Worm (Caenorhabditis elegans): ENCODE measurements around the gene nhr-227.

nhr-227 gene

ce11 chrV:2264925-2265324 lies 20.3 kb upstream of the nhr-227 start:
- TF ChIP-seq ces-1 (GFP tag; optimal IDR thresholded peaks at IDR 0.05), result no peak
- no peak for TF ChIP-seq sem-2 (GFP tag; optimal IDR thresholded peaks at IDR 0.05)
- TF ChIP-seq nhr-237 (tag; optimal IDR thresholded peaks at IDR 0.05), result no peak
- no peak for TF ChIP-seq mab-5 (tag; optimal IDR thresholded peaks at IDR 0.05)
- TF ChIP-seq snpc-4 (tag; optimal IDR thresholded peaks at IDR 0.05), result no peak
- TF ChIP-seq lin-13 (tag; optimal IDR thresholded peaks at IDR 0.05), result no peak
- no peak for TF ChIP-seq elt-3 (tag; optimal IDR thresholded peaks at IDR 0.05)
- TF ChIP-seq unc-39 (tag; optimal IDR thresholded peaks at IDR 0.05), result no peak
- no peak for TF ChIP-seq nhr-76 (tag; optimal IDR thresholded peaks at IDR 0.05)
- no peak for TF ChIP-seq hlh-1 (tag; optimal IDR thresholded peaks at IDR 0.05)
- TF ChIP-seq zip-8 (tag; optimal IDR thresholded peaks at IDR 0.05), result no peak
- TF ChIP-seq ceh-83 (GFP tag; optimal IDR thresholded peaks at IDR 0.05), result no peak
- no peak for TF ChIP-seq nhr-28 (tag; optimal IDR thresholded peaks at IDR 0.05)
- TF ChIP-seq lin-32 (GFP tag; optimal IDR thresholded peaks at IDR 0.05), result no peak
- TF ChIP-seq drap-1 (GFP tag; optimal IDR thresholded peaks at IDR 0.05), result no peak
- no peak for TF ChIP-seq M03D4.4 (tag; optimal IDR thresholded peaks at IDR 0.05)
- no peak for TF ChIP-seq ham-2 (GFP tag; optimal IDR thresholded peaks at IDR 0.05)

ce11 chrV:2266958-2267357 lies 18.3 kb upstream of the nhr-227 start, which contains the start of gene nhr-275:
Gene nhr-275 (minus strand): TSS chrV:2267058.
- TF ChIP-seq ztf-11 (tag; optimal IDR thresholded peaks at IDR 0.05) (no peak), lsy-2 (tag; optimal IDR thresholded peaks at IDR 0.05) (no peak), unc-62 (GFP tag; optimal IDR thresholded peaks at IDR 0.05) (no peak), nhr-2 (tag; optimal IDR thresholded peaks at IDR 0.05) (no peak), elt-3 (tag; optimal IDR thresholded peaks at IDR 0.05) (no peak), bed-3 (GFP tag; optimal IDR thresholded peaks at IDR 0.05) (no peak), nhr-237 (tag; optimal IDR thresholded peaks at IDR 0.05) (no peak), drap-1 (GFP tag; optimal IDR thresholded peaks at IDR 0.05) (no peak), hlh-1 (tag; optimal IDR thresholded peaks at IDR 0.05) (no peak), blmp-1 (tag; optimal IDR thresholded peaks at IDR 0.05) (no peak), nhr-28 (tag; optimal IDR thresholded peaks at IDR 0.05) (no peak), zip-8 (tag; optimal IDR thresholded peaks at IDR 0.05) (no peak), ceh-43 (GFP tag; optimal IDR thresholded peaks at IDR 0.05) (no peak), unc-120 (tag; optimal IDR thresholded peaks at IDR 0.05; ENCODE audit: poor library complexity, severe bottlenecking) (no peak), pha-4 (tag; optimal IDR thresholded peaks at IDR 0.05) (no peak), mab-5 (tag; optimal IDR thresholded peaks at IDR 0.05) (no peak), cnd-1 (tag; optimal IDR thresholded peaks at IDR 0.05) (no peak), ceh-83 (GFP tag; optimal IDR thresholded peaks at IDR 0.05) (no peak)

- TF ChIP-seq M03D4.4 (tag; optimal IDR thresholded peaks at IDR 0.05) (no peak), nhr-12 (tag; optimal IDR thresholded peaks at IDR 0.05) (no peak), lin-32 (GFP tag; optimal IDR thresholded peaks at IDR 0.05) (no peak), cnd-1 (tag; optimal IDR thresholded peaks at IDR 0.05) (no peak), zip-8 (tag; optimal IDR thresholded peaks at IDR 0.05) (no peak), ceh-39 (tag; optimal IDR thresholded peaks at IDR 0.05) (no peak), flh-1 (GFP tag; optimal IDR thresholded peaks at IDR 0.05) (no peak), ztf-11 (tag; optimal IDR thresholded peaks at IDR 0.05) (no peak), ces-1 (GFP tag; optimal IDR thresholded peaks at IDR 0.05) (no peak), drap-1 (GFP tag; optimal IDR thresholded peaks at IDR 0.05) (no peak), lin-13 (tag; optimal IDR thresholded peaks at IDR 0.05) (no peak), bed-3 (GFP tag; optimal IDR thresholded peaks at IDR 0.05) (no peak), snpc-4 (tag; optimal IDR thresholded peaks at IDR 0.05) (no peak), mep-1 (tag; optimal IDR thresholded peaks at IDR 0.05) (no peak), lsy-2 (tag; optimal IDR thresholded peaks at IDR 0.05) (no peak)
Measured at ce11 chrV:2271750-2272149, 13.5 kb upstream of the nhr-227 start, which contains the start of gene Y5H2A.1. Gene Y5H2A.1 (minus strand): TSS chrV:2271850.

- TF ChIP-seq drap-1 (GFP tag; optimal IDR thresholded peaks at IDR 0.05), result no peak
- TF ChIP-seq cnd-1 (tag; optimal IDR thresholded peaks at IDR 0.05), result no peak
- TF ChIP-seq M03D4.4 (tag; optimal IDR thresholded peaks at IDR 0.05), result no peak
- TF ChIP-seq zip-8 (tag; optimal IDR thresholded peaks at IDR 0.05), result no peak
- no peak for TF ChIP-seq ceh-83 (GFP tag; optimal IDR thresholded peaks at IDR 0.05)
- TF ChIP-seq elt-3 (tag; optimal IDR thresholded peaks at IDR 0.05), result no peak
- no peak for TF ChIP-seq sptf-1 (tag; optimal IDR thresholded peaks at IDR 0.05)
- TF ChIP-seq flh-1 (GFP tag; optimal IDR thresholded peaks at IDR 0.05), result no peak
- TF ChIP-seq ham-2 (GFP tag; optimal IDR thresholded peaks at IDR 0.05), result no peak
- no peak for TF ChIP-seq ztf-11 (tag; optimal IDR thresholded peaks at IDR 0.05)
- TF ChIP-seq nhr-2 (tag; optimal IDR thresholded peaks at IDR 0.05), result no peak
- TF ChIP-seq mab-5 (tag; optimal IDR thresholded peaks at IDR 0.05), result no peak
- no peak for TF ChIP-seq nhr-12 (tag; optimal IDR thresholded peaks at IDR 0.05)
- TF ChIP-seq blmp-1 (tag; optimal IDR thresholded peaks at IDR 0.05), result no peak
- TF ChIP-seq sem-2 (GFP tag; optimal IDR thresholded peaks at IDR 0.05), result no peak
- TF ChIP-seq hlh-1 (tag; optimal IDR thresholded peaks at IDR 0.05), result no peak
- no peak for TF ChIP-seq lin-32 (GFP tag; optimal IDR thresholded peaks at IDR 0.05)
- no peak for TF ChIP-seq ces-1 (GFP tag; optimal IDR thresholded peaks at IDR 0.05)
- TF ChIP-seq nhr-237 (tag; optimal IDR thresholded peaks at IDR 0.05), result no peak
- TF ChIP-seq unc-120 (tag; optimal IDR thresholded peaks at IDR 0.05; ENCODE audit: poor library complexity, severe bottlenecking), result no peak
Measured at ce11 chrV:2274253-2274892, 10.9 kb upstream of the nhr-227 start, which contains the start of the genes Y5H2A.4 and abu-4. Gene Y5H2A.4 (minus strand): TSS chrV:2274353. Gene abu-4 (plus strand): TSS chrV:2274842.
